Worm (Caenorhabditis elegans): Measurements from ENCODE around the gene sao-1.

DNA sequence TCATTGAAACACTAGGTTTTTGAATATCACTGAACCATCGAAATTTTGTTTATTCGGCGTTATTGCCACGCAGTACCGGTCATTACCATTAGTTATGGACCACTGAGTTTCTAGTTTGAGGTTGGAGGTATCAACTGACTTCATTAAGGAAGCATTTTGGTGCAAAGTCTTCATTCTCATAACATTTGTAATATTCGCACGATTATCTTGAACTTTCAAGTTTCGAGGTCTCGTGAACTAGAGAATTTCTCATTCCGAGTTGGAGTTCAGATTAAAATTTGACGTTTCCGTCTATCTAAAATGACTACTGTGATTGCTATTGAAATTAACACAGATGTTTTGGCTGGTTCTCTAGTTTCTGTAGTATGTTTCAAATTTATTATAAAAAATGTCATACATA is 43.0 kb upstream of the sao-1 start, which contains the start of gene srx-42:
- no peak for TF ChIP-seq nhr-12 (tag; optimal IDR thresholded peaks at IDR 0.05)
- no peak for TF ChIP-seq nhr-76 (tag; optimal IDR thresholded peaks at IDR 0.05)
- TF ChIP-seq ztf-11 (tag; optimal IDR thresholded peaks at IDR 0.05) = no peak
- TF ChIP-seq unc-62 (GFP tag; optimal IDR thresholded peaks at IDR 0.05) = no peak
- TF ChIP-seq ces-1 (GFP tag; optimal IDR thresholded peaks at IDR 0.05) = no peak
- no peak for TF ChIP-seq lin-13 (tag; optimal IDR thresholded peaks at IDR 0.05)
- TF ChIP-seq snpc-4 (tag; optimal IDR thresholded peaks at IDR 0.05) = no peak
- TF ChIP-seq pha-4 (tag; optimal IDR thresholded peaks at IDR 0.05) = no peak
- no peak for TF ChIP-seq cnd-1 (tag; optimal IDR thresholded peaks at IDR 0.05)
- TF ChIP-seq nhr-28 (tag; optimal IDR thresholded peaks at IDR 0.05) = no peak
- no peak for TF ChIP-seq elt-3 (tag; optimal IDR thresholded peaks at IDR 0.05)
- no peak for TF ChIP-seq blmp-1 (tag; optimal IDR thresholded peaks at IDR 0.05)
- TF ChIP-seq nhr-237 (tag; optimal IDR thresholded peaks at IDR 0.05) = no peak

Measured in whole organism, mixed stage, embryonic.